Worm (Caenorhabditis elegans): ENCODE measurements around the gene ttc-39B.

The ttc-39B gene

ce11 chrII:6345195-6346158, 11.7 kb upstream of the ttc-39B start, which contains the start of gene C32D5.8 (continued):
- TF ChIP-seq ceh-44 (GFP tag; IDR thresholded peaks at IDR 0.05): no peak
- TF ChIP-seq F10B5.3 (tag; optimal IDR thresholded peaks at IDR 0.05): no peak
- TF ChIP-seq egl-27 (tag; optimal IDR thresholded peaks at IDR 0.05): no peak
- peak; percentile 11 for TF ChIP-seq nhr-28 (tag; optimal IDR thresholded peaks at IDR 0.05)
- no peak for TF ChIP-seq nhr-102 (tag; optimal IDR thresholded peaks at IDR 0.05)
- no peak for TF ChIP-seq D1046.2 (GFP tag; IDR thresholded peaks at IDR 0.05)
- peak; percentile 37 for TF ChIP-seq hlh-11 (tag; optimal IDR thresholded peaks at IDR 0.05)
- no peak for TF ChIP-seq tag-97 (GFP tag; IDR thresholded peaks at IDR 0.05)
- peak; percentile 38 for TF ChIP-seq mxl-3 (GFP tag; optimal IDR thresholded peaks at IDR 0.05)

- TF ChIP-seq daf-16 (GFP tag; optimal IDR thresholded peaks at IDR 0.05) (no peak), daf-16 (tag; optimal IDR thresholded peaks at IDR 0.05) (peak; percentile 98), F44E2.7 (GFP tag; IDR thresholded peaks at IDR 0.05) (no peak)
These were observed 10.7 kb upstream of the ttc-39B start for ce11 chrII:6344513-6344912.

- TF ChIP-seq set-16 (GFP tag; IDR thresholded peaks at IDR 0.05) (no peak), ceh-28 (tag; optimal IDR thresholded peaks at IDR 0.05) (no peak), lin-29 (GFP tag; IDR thresholded peaks at IDR 0.05) (no peak), nhr-28 (tag; optimal IDR thresholded peaks at IDR 0.05) (peak; percentile 32), mxl-3 (GFP tag; optimal IDR thresholded peaks at IDR 0.05) (no peak), nhr-11 (tag; optimal IDR thresholded peaks at IDR 0.05) (peak; percentile 18), tra-1 (GFP tag; IDR thresholded peaks at IDR 0.05) (no peak), dmd-9 (GFP tag; IDR thresholded peaks at IDR 0.05) (no peak), ceh-82 (tag; optimal IDR thresholded peaks at IDR 0.05) (no peak), aha-1 (tag) (peak; percentile 96), ceh-32 (tag; optimal IDR thresholded peaks at IDR 0.05; ENCODE audit: poor library complexity) (no peak), R02D3.7 (tag; optimal IDR thresholded peaks at IDR 0.05) (no peak), rbr-2 (tag; optimal IDR thresholded peaks at IDR 0.05) (no peak), F10B5.3 (tag; optimal IDR thresholded peaks at IDR 0.05) (no peak), lin-13 (GFP tag; optimal IDR thresholded peaks at IDR 0.05) (no peak), hlh-30 (tag; optimal IDR thresholded peaks at IDR 0.05; ENCODE audit: insufficient read depth) (no peak), ZK546.5 (tag; optimal IDR thresholded peaks at IDR 0.05) (no peak), T20F7.1 (GFP tag; optimal IDR thresholded peaks at IDR 0.05) (no peak), unc-62 (GFP tag; optimal IDR thresholded peaks at IDR 0.05 in 1 of 2) (peak in 1 of 2 experiments; percentile 77), unc-62 (tag; optimal IDR thresholded peaks at IDR 0.05) (no peak), hlh-11 (tag; optimal IDR thresholded peaks at IDR 0.05) (peak; percentile 5), unc-130 (GFP tag; optimal IDR thresholded peaks at IDR 0.05) (no peak), nhr-48 (tag; optimal IDR thresholded peaks at IDR 0.05) (no peak), duxl-1 (tag; optimal IDR thresholded peaks at IDR 0.05; ENCODE audit: poor library complexity) (no peak), nhr-25 (tag; optimal IDR thresholded peaks at IDR 0.05; ENCODE audit: borderline replicate concordance, insufficient read depth) (no peak), lsy-2 (tag; optimal IDR thresholded peaks at IDR 0.05) (peak in 1 of 2 experiments; percentile 35), mes-2 (tag; optimal IDR thresholded peaks at IDR 0.05; ENCODE audit: poor library complexity, severe bottlenecking) (no peak)
These were observed 10.1 kb upstream of the ttc-39B start, which contains the start of gene txt-18 for ce11 chrII:6343893-6344292. txt-18 (plus strand) TSS chrII:6344072.
